Worm (Caenorhabditis elegans) whole organism, dauer: ENCODE data around the gene T09F3.7.

Experiments
- unc-62 ChIP-seq: sonication (generic microtip); optimal IDR thresholded peaks from 2 replicates; lab custom pipeline; 2017; ENCODE audit warnings: missing biosample characterization, missing genetic modification reagents, missing genetic modification characterization

Gene T09F3.7

DNA sequence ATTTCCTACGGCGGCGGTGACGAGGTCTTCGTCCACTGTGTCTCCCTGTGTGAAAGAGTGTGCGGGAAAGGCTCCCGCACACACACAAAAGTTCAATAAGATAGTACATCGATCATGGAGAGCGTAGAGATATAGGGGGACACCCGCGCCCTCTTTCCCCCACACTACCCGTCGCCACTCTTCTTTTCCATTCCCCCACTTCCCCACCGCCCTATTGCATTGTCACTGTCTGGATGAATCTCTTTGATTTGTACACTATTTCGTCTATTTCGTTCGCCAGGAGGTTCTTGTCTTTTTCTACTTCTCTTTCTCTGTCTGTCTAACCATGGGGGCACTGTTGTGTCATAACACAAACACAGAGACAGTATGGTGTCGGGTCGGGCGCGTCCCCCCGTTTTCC lies 8.7 kb upstream of the T09F3.7 start:
- no peak for TF ChIP-seq unc-62

DNA sequence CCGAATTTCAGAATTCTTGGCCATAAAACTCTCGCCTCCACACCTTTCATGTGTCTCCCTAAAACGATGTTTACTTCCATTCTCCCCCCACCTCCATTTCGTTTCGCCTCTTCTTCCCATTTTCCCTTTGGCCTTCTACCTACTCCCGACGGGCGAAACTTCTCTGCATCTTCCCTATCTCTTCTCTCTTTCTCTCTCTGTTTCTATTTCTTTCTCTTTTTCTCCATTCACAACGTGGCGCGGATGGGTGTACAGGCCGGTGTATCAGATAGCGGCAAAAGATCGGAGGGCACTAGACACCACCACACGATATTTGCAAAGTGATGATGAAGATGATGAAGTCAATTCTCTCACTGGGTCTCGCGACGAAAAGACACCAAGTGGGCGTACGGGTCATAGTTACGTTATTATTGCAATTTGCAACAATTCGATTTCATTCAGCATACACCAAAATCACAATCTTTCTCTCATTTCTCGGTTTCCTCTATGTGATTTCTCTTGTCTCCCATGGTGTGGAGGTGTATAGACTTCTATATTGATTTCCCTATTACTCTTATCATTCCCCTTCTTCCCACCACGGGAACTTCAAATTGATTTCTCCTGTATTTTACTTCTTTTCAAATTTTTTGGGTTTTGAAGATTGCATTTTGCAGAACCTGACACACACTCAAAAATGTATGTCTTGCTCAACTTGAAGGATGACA lies 6.1 kb upstream of the T09F3.7 start, which contains the start of gene ztf-27:
Gene ztf-27 (plus strand): TSS at position 654 of the 704 bp plus-strand sequence.
- TF ChIP-seq unc-62 = no peak

DNA sequence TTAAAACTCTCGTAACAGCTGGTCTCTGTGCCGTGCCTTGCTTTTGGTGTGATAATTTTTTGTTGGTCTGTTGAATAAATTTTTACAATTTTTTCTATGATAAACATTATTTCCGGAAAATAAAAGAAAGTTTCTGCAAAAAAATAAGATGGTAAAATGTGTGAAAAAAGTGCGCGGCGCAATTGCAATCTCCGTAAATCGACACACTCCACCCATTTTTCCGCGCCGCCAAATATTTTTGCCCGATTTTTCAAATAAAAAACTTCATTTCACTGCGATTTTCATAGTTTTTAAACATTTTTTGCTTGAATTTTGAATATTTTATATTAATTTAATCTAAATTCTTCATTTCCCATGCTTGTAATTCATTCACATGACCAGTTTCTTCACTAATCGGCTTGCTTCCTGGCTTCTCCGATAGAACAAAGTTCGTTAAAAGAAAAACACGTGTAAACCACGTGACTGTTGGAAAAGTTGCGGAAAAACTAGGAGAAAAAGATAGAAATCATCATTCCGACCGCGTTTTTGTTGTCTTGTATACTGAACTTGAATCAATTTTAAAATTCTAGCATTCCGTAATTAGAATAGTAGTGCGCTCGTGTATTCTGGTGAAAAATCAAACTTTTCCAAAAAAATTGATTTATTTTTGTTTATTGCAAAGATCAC lies 2.8 kb upstream of the T09F3.7 start:
- no peak for TF ChIP-seq unc-62

DNA sequence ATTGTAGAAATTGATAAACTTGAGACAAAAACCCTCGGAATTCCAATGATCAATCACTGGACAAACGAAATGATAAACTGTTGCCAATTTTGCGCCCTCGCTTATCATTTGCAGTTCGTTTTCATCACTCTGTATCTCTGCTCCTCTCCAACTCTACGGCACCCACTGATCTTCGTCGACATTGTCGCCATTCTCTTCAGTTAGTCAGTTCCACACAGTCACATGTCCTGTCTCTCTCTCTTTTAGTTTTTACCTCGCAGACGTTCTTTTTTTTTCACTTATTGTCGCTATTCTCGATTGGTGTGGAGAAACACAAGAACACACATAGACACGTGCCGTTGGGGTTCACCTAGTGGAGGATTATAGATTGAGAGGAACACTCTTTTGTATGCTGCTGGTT lies 1.9 kb upstream of the T09F3.7 start:
- TF ChIP-seq unc-62 = no peak

DNA sequence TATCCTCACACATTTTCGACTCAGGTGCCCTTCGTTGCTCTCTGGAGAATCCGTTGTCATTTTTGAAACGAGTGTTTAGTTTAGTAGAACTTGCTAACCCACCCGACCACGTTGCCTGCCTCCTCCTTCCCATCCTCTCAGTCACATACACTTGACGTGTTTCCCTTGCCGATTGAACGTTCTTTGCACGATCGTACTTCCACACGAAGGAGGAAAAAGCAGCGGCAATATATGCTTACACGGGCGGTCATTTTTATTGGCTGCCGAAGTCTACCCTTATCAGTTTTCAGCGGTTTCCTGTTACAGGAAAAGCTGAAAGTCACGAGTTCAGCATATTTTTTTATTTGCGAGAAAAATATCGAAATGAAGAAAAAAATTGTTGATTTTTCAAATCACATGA lies 1.2 kb upstream of the T09F3.7 start:
- TF ChIP-seq unc-62 = no peak

DNA sequence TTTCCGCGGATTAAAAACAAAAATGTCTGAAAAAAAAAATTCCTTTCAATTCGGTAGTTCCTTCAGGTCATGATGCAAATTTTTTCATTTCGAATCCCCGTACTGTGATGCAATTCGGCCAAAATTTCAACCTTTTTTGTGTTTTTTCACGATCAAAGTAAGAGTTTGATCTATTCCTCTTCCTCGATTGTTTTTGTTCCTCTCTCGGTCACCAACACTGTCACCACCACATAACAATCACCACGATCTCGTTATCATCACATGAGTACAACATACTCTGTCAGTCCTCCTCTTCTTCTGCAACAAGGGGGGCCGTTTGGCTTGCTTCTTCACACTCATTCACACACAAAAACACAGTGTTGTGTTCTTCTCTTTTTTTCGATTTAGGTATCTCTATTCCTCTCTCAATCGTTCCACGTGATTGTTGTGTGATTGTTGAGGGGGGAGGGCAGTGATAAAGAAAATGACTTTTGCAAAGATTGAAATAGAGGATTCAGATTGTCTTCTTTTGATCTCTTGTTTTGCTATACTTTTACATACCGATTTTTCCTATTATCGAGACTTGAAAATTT lies 632 bp upstream of the T09F3.7 start:
- TF ChIP-seq unc-62 = no peak

DNA sequence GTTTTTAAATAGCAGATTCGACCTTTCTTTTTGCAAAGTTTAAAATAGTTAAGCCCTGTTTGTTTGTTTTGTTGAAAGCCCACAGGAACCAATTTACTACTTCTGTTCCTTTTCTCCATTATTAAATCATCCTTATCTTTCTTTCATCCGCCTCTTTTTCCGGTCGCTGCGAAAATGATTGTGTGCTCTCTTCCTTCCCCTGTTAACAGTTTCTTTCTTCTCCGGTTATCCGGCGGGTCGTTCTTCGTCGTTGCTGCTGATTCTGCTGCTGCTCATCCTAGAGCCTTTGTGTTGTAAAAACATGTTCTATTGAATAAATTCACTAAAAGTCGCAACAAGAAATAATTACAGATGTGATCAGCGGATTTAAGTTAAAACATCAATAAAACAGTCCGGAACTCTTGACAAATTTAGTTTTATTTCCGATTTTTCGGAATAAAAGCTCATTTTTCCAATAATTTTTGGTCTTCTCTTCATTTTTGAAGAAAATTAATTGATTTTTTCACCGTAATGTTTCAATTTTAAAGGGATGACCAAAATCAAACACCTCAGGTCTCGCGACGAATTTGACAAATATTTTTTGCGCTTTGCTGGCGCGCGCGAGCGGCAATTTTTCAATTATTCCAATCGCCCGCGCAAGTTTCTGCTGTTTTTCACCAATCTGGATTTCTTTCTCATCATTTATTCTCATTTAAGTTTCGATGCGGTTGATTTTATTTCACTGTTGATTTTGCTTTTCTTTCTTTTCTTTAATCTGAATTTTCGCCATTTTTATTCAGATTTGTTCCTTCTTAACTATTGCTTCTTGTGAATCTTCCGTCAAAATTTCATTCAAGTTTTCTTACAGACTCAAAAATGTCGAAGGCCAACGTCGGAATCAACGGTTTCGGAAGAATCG lies 2.6 kb downstream of the T09F3.7 start, which contains the start of gene gpd-1:
Gene gpd-1 (plus strand): TSS at position 848 of the 898 bp plus-strand sequence.
- no peak for TF ChIP-seq unc-62

DNA sequence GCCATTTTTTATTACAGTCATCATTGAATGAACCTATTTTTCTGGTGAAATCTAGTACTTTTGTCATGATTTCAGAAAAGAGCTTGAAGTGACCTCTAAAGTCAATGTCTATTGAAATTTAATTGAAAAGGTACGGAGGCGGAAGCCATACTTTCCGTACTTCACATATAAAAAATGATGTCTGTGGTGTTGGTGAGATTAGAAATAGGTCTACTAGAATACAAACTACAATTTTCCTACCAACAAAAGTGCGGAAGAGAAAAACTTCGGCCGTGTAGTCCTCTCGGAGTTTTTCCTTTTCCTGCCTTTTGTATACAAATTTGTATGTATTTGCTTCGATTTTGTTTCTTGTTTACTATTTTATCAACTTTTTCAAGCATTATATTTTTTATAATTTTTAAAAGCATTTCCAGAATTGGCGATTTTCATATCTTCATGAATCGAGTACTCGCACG lies 4.4 kb downstream of the T09F3.7 start, which contains the start of gene T09F3.4:
Gene T09F3.4 (plus strand): TSS at position 405 of the 455 bp plus-strand sequence.
- no peak for TF ChIP-seq unc-62

DNA sequence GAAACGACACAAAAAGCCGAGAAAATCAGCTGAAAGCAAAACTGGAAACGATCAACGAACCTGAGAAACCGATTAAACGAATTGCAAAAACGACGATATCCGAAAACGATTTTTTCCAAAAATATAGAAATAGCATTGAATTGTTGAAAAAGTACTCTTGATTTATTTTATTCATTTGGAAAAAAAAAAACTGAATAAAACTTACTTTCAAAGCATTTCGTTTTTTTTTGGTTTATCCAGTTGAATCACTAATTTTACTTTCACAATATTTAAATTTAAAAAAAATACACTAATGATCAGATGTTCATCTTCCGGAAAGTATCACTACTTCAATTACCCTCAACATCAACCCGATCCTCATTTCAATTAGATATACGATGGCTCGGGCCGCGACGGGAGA lies 5.6 kb downstream of the T09F3.7 start, which contains the start of gene T09F3.5:
Gene T09F3.5 (plus strand): TSS at position 301 of the 400 bp plus-strand sequence.
- TF ChIP-seq unc-62 = no peak

DNA sequence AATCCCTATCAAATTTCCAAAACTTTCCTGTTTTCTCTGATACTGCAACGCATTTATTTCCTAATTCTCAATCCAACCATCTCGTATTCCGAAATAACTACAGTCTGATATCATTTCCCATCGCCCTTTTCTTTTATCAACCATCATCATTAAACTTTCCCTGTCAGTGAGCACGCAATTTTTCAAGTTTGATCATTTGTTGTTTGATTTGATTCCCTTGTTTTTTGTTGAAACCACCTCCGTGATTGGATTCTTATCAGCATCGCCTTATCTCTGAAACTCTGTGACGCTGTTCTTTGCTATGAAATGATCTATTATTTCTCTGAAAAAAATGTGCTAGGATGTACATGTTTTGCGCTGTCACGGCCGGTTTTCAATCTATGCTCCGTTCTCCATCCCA lies 12.0 kb downstream of the T09F3.7 start:
- TF ChIP-seq unc-62 = no peak

DNA sequence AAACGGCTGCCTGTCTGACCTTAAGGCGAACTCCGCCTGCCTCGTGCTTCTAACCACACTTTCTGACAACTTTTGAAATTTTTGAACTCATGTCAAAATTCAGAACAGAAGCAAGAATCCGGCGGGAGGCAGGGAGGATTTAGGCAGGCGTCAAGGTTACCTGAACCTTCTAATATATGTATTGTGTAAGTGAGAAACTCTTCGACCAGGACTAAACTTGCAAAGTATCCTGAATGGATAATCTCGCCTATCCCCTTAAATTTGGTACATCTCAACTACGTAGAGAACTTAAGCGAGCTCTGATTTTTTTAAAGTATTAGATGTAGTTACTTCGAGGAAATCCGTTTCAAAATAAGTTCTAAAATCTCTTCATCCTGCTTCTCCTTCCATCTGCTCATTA lies 20.0 kb downstream of the T09F3.7 start, which contains the start of gene E04D5.5:
Gene E04D5.5 (plus strand): TSS at position 301 of the 400 bp plus-strand sequence.
- no peak for TF ChIP-seq unc-62

DNA sequence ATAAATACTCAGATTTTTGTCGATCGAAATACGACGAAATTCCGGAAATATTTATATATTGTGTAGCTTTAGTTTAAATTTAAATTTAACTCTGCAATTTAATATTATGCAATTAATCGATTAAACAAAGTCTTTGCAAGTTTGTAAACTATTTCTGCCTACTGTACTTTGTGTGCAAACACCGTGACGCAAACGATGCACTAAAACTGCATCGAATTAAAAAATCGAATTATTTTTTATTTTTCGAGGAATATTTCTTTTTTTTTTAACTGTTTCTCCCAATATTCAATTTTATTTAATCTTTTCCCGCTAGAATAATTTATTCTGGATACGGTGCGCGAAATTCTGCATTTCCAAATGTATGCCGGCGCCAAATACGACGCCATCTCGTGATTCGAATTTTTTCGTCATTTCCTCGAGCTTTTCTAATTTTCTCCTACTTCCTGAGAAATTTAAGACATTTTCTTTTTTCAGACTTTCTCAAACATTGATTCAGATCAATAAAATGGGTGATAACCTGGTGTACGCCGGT lies 25.4 kb downstream of the T09F3.7 start, which contains the start of gene eif-2A:
Gene eif-2A (plus strand): TSS at position 469 of the 532 bp plus-strand sequence.
- no peak for TF ChIP-seq unc-62

DNA sequence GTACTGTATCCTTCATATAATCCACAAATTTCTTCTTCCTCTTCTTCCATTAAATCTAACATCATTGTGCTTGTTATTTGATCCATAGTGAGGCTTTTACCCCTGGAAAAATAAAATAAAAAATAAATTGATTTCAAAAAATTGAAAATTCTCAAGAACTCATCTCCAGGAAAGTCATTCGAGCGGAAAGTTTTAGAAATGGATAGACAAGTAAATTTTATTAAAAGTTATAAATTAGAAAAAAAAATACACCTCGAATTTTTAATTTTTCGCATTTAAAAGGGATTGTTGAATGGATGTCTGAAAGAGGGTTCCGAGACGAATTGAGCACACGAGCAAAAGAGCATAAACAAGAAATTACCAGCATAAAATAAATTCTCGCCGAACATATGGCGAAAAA lies 31.0 kb downstream of the T09F3.7 start, which contains the start of gene frpr-21:
Gene frpr-21 (minus strand): TSS at position 101 of the 400 bp plus-strand sequence.
- TF ChIP-seq unc-62 = no peak

DNA sequence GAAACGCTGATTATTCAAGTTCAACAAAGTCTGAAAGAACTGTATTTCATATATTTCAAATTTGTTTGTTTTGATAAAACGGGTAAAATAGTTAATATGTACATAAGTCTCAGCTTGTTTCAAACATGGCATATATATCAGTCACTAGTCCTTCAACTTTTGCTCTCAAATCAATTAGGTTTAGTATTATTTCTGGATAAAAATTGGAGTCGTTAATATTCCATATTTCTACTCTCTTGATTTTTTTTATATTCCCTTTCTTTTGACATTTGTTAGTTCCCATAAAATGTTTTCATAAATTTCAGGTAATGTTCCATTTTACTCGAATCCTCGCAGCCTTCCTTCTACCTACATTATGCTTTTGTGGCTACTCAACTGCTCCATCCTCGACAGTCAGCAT lies 44.9 kb downstream of the T09F3.7 start, which contains the start of gene cut-4:
Gene cut-4 (plus strand): TSS at position 301 of the 400 bp plus-strand sequence.
- TF ChIP-seq unc-62 = no peak

DNA sequence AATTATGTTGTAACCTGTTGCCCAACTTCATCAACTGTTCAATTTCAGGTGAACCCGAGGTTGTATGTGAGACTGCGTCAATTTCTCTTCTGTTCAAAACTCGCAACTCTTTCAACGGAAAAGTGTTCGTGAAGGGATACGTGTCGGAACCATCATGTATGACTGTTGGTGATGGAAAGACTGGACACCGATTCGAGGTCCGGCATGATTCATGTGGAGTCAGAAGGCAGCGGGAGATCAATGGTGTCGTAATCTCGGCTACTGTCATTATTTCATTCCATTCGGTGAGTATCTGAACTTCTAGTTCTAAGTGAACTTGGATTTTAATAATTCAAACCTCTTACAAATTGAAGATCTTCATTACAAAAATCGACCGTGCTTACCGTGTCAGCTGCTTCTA lies 46.9 kb downstream of the T09F3.7 start:
- no peak for TF ChIP-seq unc-62

DNA sequence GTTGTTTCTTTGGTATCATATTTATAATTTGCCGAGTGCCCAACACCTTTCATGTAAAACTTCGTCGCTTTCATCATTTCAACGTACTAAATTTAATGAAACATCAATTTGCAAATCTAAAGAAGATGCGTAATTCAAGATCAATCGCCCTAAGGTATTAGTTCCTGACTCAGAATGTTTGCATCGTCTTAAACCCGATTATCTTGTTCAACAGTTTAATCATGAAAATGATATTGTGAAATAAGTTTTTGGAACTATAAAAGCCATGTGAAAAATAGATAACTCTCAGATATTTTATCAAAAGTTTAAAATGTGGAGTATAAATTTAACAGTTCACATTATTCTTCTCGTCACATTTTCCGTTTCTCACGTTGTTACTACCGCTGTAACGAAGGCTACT lies 49.0 kb downstream of the T09F3.7 start, which contains the start of gene E04D5.4:
Gene E04D5.4 (plus strand): TSS at position 301 of the 400 bp plus-strand sequence.
- no peak for TF ChIP-seq unc-62
